Worm (Caenorhabditis elegans) whole organism, young adult: Measurements from ENCODE around the gene gst-24.

Source experiments
- B0336.3 ChIP-seq: fragments of 200-800 bp; sonication (Bioruptor generic); IDR thresholded peaks from 2 replicates; pipeline ENCODE4 v1.3.6; 2022; ENCODE audit warnings: missing genetic modification characterization, missing compliant biosample characterization
- nfya-1 ChIP-seq: sonication (generic microtip); optimal IDR thresholded peaks from 2 replicates; lab custom pipeline; 2017; ENCODE audit warnings: antibody characterized with exemption, missing compliant biosample characterization, missing genetic modification characterization, borderline replicate concordance; ENCODE audit not compliant: insufficient read depth
- pha-4 ChIP-seq: fragments of 150-350 bp; sonication (generic microtip); optimal IDR thresholded peaks from 2 replicates; lab custom pipeline; 2014; ENCODE audit warnings: missing biosample characterization, missing genetic modification reagents, missing genetic modification characterization

ce11 chrII:13575018-13575948 is 35.9 kb downstream of the gst-24 start, which contains the start of the genes mrpl-37 and lin-38:
- TF ChIP-seq nfya-1 (tag; lab: Kevin White, UChicago) (no peak), pha-4 (tag; lab: Kevin White, UChicago) (no peak), B0336.3 (GFP tag; lab: Robert Waterston, UW) (no peak)
